Worm (Caenorhabditis elegans): ENCODE results near the gene srd-2.

DNA sequence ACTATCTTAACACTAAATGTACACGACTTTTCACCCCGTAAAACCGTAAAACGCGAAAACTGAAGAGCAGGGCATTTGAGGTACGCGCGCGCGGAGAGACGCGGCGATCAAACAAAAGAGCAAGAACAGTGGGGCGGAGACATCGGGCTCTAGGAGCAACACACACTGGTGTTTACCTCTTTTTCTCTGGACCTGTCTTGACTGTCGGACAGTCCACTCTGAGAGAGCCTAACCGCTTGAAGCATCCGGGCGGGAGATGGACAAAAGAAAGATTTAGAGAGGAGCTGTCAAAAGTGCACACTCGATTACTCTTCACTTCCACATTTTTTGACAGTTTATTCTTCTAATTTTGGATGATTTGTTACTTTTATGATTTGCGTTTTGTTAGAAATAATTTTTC lies 50.9 kb downstream of the srd-2 start:
- TF ChIP-seq Y95B8A.8 (GFP tag; IDR thresholded peaks at IDR 0.05) (no peak), snpc-4 (GFP tag; optimal IDR thresholded peaks at IDR 0.05) (no peak), snpc-4 (tag; optimal IDR thresholded peaks at IDR 0.05) (no peak), unc-130 (GFP tag; optimal IDR thresholded peaks at IDR 0.05) (no peak), T26A5.8 (tag; optimal IDR thresholded peaks at IDR 0.05) (no peak), F39B2.1 (GFP tag; IDR thresholded peaks at IDR 0.05) (no peak), nfya-1 (tag; optimal IDR thresholded peaks at IDR 0.05; ENCODE audit: borderline replicate concordance, insufficient read depth) (no peak), rec-8 (tag; optimal IDR thresholded peaks at IDR 0.05) (no peak), pha-4 (tag; optimal IDR thresholded peaks at IDR 0.05) (no peak), ceh-27 (GFP tag; optimal IDR thresholded peaks at IDR 0.05) (no peak)
